Worm (Caenorhabditis elegans): ENCODE results near the gene srh-23.

srh-23 gene

ce11 chrV:4881377-4881776, 39.5 kb upstream of the srh-23 start, which contains the start of gene str-32:
Gene str-32 (minus strand): TSS chrV:4881477.
- TF ChIP-seq fkh-8 (tag; optimal IDR thresholded peaks at IDR 0.05): no peak
- no peak for TF ChIP-seq unc-86 (tag; optimal IDR thresholded peaks at IDR 0.05)
- TF ChIP-seq lin-35 (GFP tag; optimal IDR thresholded peaks at IDR 0.05): no peak

ce11 chrV:4884490-4884889, 36.4 kb upstream of the srh-23 start, which contains the start of gene T19H12.12:
Gene T19H12.12 (plus strand): TSS chrV:4884790.
- TF ChIP-seq pag-3 (tag; optimal IDR thresholded peaks at IDR 0.05; ENCODE audit: borderline replicate concordance, insufficient read depth) (no peak), hlh-4 (tag; optimal IDR thresholded peaks at IDR 0.05) (no peak), F16B12.6 (tag; optimal IDR thresholded peaks at IDR 0.05) (no peak)

- TF ChIP-seq unc-62 (GFP tag; optimal IDR thresholded peaks at IDR 0.05) (no peak), nhr-90 (tag; optimal IDR thresholded peaks at IDR 0.05; ENCODE audit: poor library complexity) (no peak), aha-1 (tag; optimal IDR thresholded peaks at IDR 0.05) (no peak), ceh-63 (GFP tag; optimal IDR thresholded peaks at IDR 0.05) (no peak), C34B4.2 (tag; optimal IDR thresholded peaks at IDR 0.05) (no peak), nhr-85 (tag) (no peak), snpc-4 (tag; optimal IDR thresholded peaks at IDR 0.05) (no peak)
Measured at ce11 chrV:4885372-4885771, 35.5 kb upstream of the srh-23 start, which contains the start of gene T19H12.3. Gene T19H12.3 (plus strand): TSS chrV:4885672.

- peak; percentile 52 for TF ChIP-seq nhr-20 (tag; optimal IDR thresholded peaks at IDR 0.05)
- peak in 2 of 6 experiments; percentile 10 to 37 for TF ChIP-seq elt-3 (tag; optimal IDR thresholded peaks at IDR 0.05)
- TF ChIP-seq C34B4.2 (tag; optimal IDR thresholded peaks at IDR 0.05): no peak
- peak; percentile 61 for TF ChIP-seq lin-14 (GFP tag; optimal IDR thresholded peaks at IDR 0.05)
- no peak for TF ChIP-seq pax-3 (tag; optimal IDR thresholded peaks at IDR 0.05)
- no peak for TF ChIP-seq isw-1 (GFP tag; IDR thresholded peaks at IDR 0.05)
- TF ChIP-seq mab-9 (GFP tag; IDR thresholded peaks at IDR 0.05): no peak
- no peak for TF ChIP-seq lin-39 (tag; optimal IDR thresholded peaks at IDR 0.05)
- no peak for TF ChIP-seq unc-30 (tag; optimal IDR thresholded peaks at IDR 0.05)
- no peak for TF ChIP-seq ceh-88 (GFP tag; IDR thresholded peaks at IDR 0.05)
- TF ChIP-seq unc-86 (tag; optimal IDR thresholded peaks at IDR 0.05): no peak
- TF ChIP-seq nhr-76 (tag; optimal IDR thresholded peaks at IDR 0.05): no peak
- TF ChIP-seq lin-35 (GFP tag; optimal IDR thresholded peaks at IDR 0.05): peak in 1 of 2 experiments; percentile 34
- peak; percentile 26 for TF ChIP-seq snu-23 (GFP tag; optimal IDR thresholded peaks at IDR 0.05)
- peak; percentile 48 for TF ChIP-seq nhr-71 (tag; optimal IDR thresholded peaks at IDR 0.05)
- no peak for TF ChIP-seq ztf-11 (tag; optimal IDR thresholded peaks at IDR 0.05)
- TF ChIP-seq nhr-28 (tag; optimal IDR thresholded peaks at IDR 0.05): no peak
- TF ChIP-seq elt-2 (tag; optimal IDR thresholded peaks at IDR 0.05): peak; percentile 49
- TF ChIP-seq unc-62 (GFP tag; optimal IDR thresholded peaks at IDR 0.05): no peak
- TF ChIP-seq lin-13 (GFP tag; optimal IDR thresholded peaks at IDR 0.05): no peak
- no peak for TF ChIP-seq nhr-47 (tag; optimal IDR thresholded peaks at IDR 0.05)
- TF ChIP-seq unc-130 (tag; optimal IDR thresholded peaks at IDR 0.05): no peak
- no peak for TF ChIP-seq efl-3 (GFP tag; optimal IDR thresholded peaks at IDR 0.05)
- TF ChIP-seq nhr-85 (tag): peak; percentile 74
- no peak for TF ChIP-seq fkh-10 (GFP tag; optimal IDR thresholded peaks at IDR 0.05)
- no peak for TF ChIP-seq pqm-1 (tag; optimal IDR thresholded peaks at IDR 0.05)
- no peak for TF ChIP-seq blmp-1 (tag; optimal IDR thresholded peaks at IDR 0.05)
- no peak for TF ChIP-seq nhr-90 (tag; optimal IDR thresholded peaks at IDR 0.05; ENCODE audit: poor library complexity)
- TF ChIP-seq unc-98 (GFP tag; IDR thresholded peaks at IDR 0.05): no peak
- no peak for TF ChIP-seq xbp-1 (tag; optimal IDR thresholded peaks at IDR 0.05)
- no peak for TF ChIP-seq F16B12.6 (tag; optimal IDR thresholded peaks at IDR 0.05)
Measured at ce11 chrV:4889477-4889876, 31.4 kb upstream of the srh-23 start, which contains the start of gene ugt-12. Gene ugt-12 (minus strand): TSS chrV:4889629.

All from whole organism, L1 larva.